Worm (Caenorhabditis elegans) whole organism, young adult: ENCODE measurements around the gene wdr-83.

Source experiments
- B0261.1 ChIP-seq: sonication (generic microtip); optimal IDR thresholded peaks from 2 replicates; lab custom pipeline; 2016; ENCODE audit warnings: mild to moderate bottlenecking, missing genetic modification characterization, moderate library complexity, missing compliant biosample characterization
- D2030.7 ChIP-seq: fragments of 200-800 bp; sonication (Bioruptor generic); IDR thresholded peaks from 2 replicates; pipeline ENCODE4 v1.3.6; 2022; ENCODE audit warnings: missing genetic modification reagents, missing genetic modification characterization, missing compliant biosample characterization
- F10E7.11 ChIP-seq: sonication (generic microtip); optimal IDR thresholded peaks from 2 replicates; lab custom pipeline; 2017; ENCODE audit warnings: mild to moderate bottlenecking, missing genetic modification characterization, moderate library complexity, missing compliant biosample characterization
- F23B12.7 ChIP-seq: sonication (generic microtip); optimal IDR thresholded peaks from 2 replicates; lab custom pipeline; 2017; ENCODE audit warnings: missing genetic modification characterization, mild to moderate bottlenecking, missing compliant biosample characterization, antibody characterized with exemption, moderate library complexity; ENCODE audit not compliant: insufficient read depth
- F33H1.4 ChIP-seq: fragments of 200-800 bp; sonication (Bioruptor generic); IDR thresholded peaks from 2 replicates; pipeline ENCODE4 v1.3.6; 2022; ENCODE audit warnings: missing genetic modification reagents, missing genetic modification characterization, missing compliant biosample characterization
- F49E8.2 ChIP-seq: sonication (generic microtip); optimal IDR thresholded peaks from 3 replicates; lab custom pipeline; 2017; ENCODE audit warnings: missing genetic modification characterization, mild to moderate bottlenecking, missing compliant biosample characterization, antibody characterized with exemption, moderate library complexity; ENCODE audit not compliant: insufficient read depth
- T26A5.8 ChIP-seq: sonication (generic microtip); optimal IDR thresholded peaks from 2 replicates; lab custom pipeline; 2016; ENCODE audit warnings: missing genetic modification characterization, missing compliant biosample characterization
- Y53G8AR.9 ChIP-seq: fragments of 200-800 bp; sonication (Bioruptor generic); conservative IDR thresholded peaks from 2 replicates; pipeline ENCODE4 v1.3.6; 2022; ENCODE audit warnings: missing genetic modification reagents, missing genetic modification characterization, missing compliant biosample characterization
- Y67H2A.10 ChIP-seq: fragments of 200-800 bp; sonication (Bioruptor generic); conservative IDR thresholded peaks from 2 replicates; pipeline ENCODE4 v1.3.6; 2022; ENCODE audit warnings: missing genetic modification reagents, missing genetic modification characterization, missing compliant biosample characterization
- Y79H2A.3 ChIP-seq: fragments of 200-800 bp; sonication (Bioruptor generic); conservative IDR thresholded peaks from 2 replicates; pipeline ENCODE4 v1.3.6; 2022; ENCODE audit warnings: missing genetic modification reagents, missing genetic modification characterization, missing compliant biosample characterization
- ama-1 ChIP-seq, 3 experiments: fragments of 150-350 bp in 1 of 3; sonication (generic microtip) in 2 of 3; optimal IDR thresholded peaks; 2 replicates each; lab custom pipeline; 2014 to 2018; ENCODE audit warnings: missing biosample characterization in 2 of 3, missing genetic modification characterization in 2 of 3, missing genetic modification reagents in 2 of 3
- athp-1 ChIP-seq: sonication (generic microtip); optimal IDR thresholded peaks from 2 replicates; lab custom pipeline; 2017; ENCODE audit warnings: mild to moderate bottlenecking, missing genetic modification characterization, missing compliant biosample characterization
- bed-1 ChIP-seq: fragments of 200-800 bp; sonication (Bioruptor generic); IDR thresholded peaks from 2 replicates; pipeline ENCODE4 v1.3.6; 2022; ENCODE audit warnings: missing genetic modification reagents, missing genetic modification characterization, missing compliant biosample characterization
- ccch-3 ChIP-seq: fragments of 200-800 bp; sonication (Bioruptor generic); optimal IDR thresholded peaks from 2 replicates; lab custom pipeline; 2018; ENCODE audit warnings: mild to moderate bottlenecking, missing genetic modification characterization, missing compliant biosample characterization
- cebp-1 ChIP-seq, 2 experiments: fragments of 200-800 bp in 1 of 2; sonication (Bioruptor generic) in 1 of 2; sonication (generic microtip) in 1 of 2; IDR thresholded peaks in 1 of 2; optimal IDR thresholded peaks in 1 of 2; 2 replicates each; pipeline versions ENCODE4 v1.3.6 to Lab custom; 2017 to 2022; ENCODE audit warnings: missing compliant biosample characterization in 2 of 2, missing genetic modification characterization in 2 of 2, mild to moderate bottlenecking in 1 of 2, missing genetic modification reagents in 1 of 2, moderate library complexity in 1 of 2
- cebp-2 ChIP-seq: fragments of 200-800 bp; sonication (Bioruptor generic); IDR thresholded peaks from 2 replicates; pipeline ENCODE4 v1.3.6; 2022; ENCODE audit warnings: missing genetic modification characterization, missing compliant biosample characterization
- ceh-27 ChIP-seq: fragments of 200-800 bp; sonication (Bioruptor generic); optimal IDR thresholded peaks from 2 replicates; lab custom pipeline; 2018; ENCODE audit warnings: mild to moderate bottlenecking, missing genetic modification characterization, moderate library complexity, missing compliant biosample characterization
- ceh-58 ChIP-seq: fragments of 200-800 bp; sonication (Bioruptor generic); IDR thresholded peaks from 2 replicates; pipeline ENCODE4 v1.3.6; 2022; ENCODE audit warnings: missing genetic modification characterization, missing compliant biosample characterization
- ceh-79 ChIP-seq: sonication (generic microtip); optimal IDR thresholded peaks from 2 replicates; lab custom pipeline; 2017; ENCODE audit warnings: mild to moderate bottlenecking, missing genetic modification characterization, missing compliant biosample characterization
- chd-7 ChIP-seq: sonication (generic microtip); optimal IDR thresholded peaks from 2 replicates; lab custom pipeline; 2016; ENCODE audit warnings: mild to moderate bottlenecking, missing genetic modification characterization, moderate library complexity, missing compliant biosample characterization
- dox-1 ChIP-seq: fragments of 200-800 bp; sonication (Bioruptor generic); IDR thresholded peaks from 2 replicates; pipeline ENCODE4 v1.3.6; 2022; ENCODE audit warnings: missing genetic modification reagents, missing genetic modification characterization, missing compliant biosample characterization
- dpff-1 ChIP-seq: sonication (generic microtip); optimal IDR thresholded peaks from 2 replicates; lab custom pipeline; 2017; ENCODE audit warnings: mild to moderate bottlenecking, missing genetic modification characterization, missing compliant biosample characterization
- efl-1 ChIP-seq: fragments of 150-350 bp; optimal IDR thresholded peaks from 2 replicates; lab custom pipeline; 2014; ENCODE audit warnings: missing biosample characterization, missing genetic modification reagents, missing genetic modification characterization
- ets-4 ChIP-seq: fragments of 200-800 bp; sonication (Bioruptor generic); optimal IDR thresholded peaks from 2 replicates; lab custom pipeline; 2018; ENCODE audit warnings: mild to moderate bottlenecking, missing genetic modification characterization, missing compliant biosample characterization
- fkh-3 ChIP-seq: sonication (generic microtip); optimal IDR thresholded peaks from 2 replicates; lab custom pipeline; 2016; ENCODE audit warnings: mild to moderate bottlenecking, missing genetic modification characterization, missing compliant biosample characterization
- him-1 ChIP-seq: sonication (generic microtip); optimal IDR thresholded peaks from 2 replicates; lab custom pipeline; 2016; ENCODE audit warnings: missing genotype, missing genetic modification reagents, missing genetic modification characterization, missing compliant biosample characterization
- hlh-12 ChIP-seq: sonication (generic microtip); optimal IDR thresholded peaks from 2 replicates; lab custom pipeline; 2016; ENCODE audit warnings: missing genetic modification characterization, missing compliant biosample characterization
- hmg-1.2 ChIP-seq: fragments of 200-800 bp; sonication (Bioruptor generic); IDR thresholded peaks from 2 replicates; pipeline ENCODE4 v1.3.6; 2022; ENCODE audit warnings: missing genetic modification reagents, missing genetic modification characterization, missing compliant biosample characterization
- hsf-1 ChIP-seq: fragments of 200-800 bp; sonication (Bioruptor generic); IDR thresholded peaks from 2 replicates; pipeline ENCODE4 v1.3.6; 2022; ENCODE audit warnings: missing genetic modification reagents, missing genetic modification characterization, missing compliant biosample characterization
- lag-1 ChIP-seq: fragments of 200-800 bp; sonication (Bioruptor generic); IDR thresholded peaks from 2 replicates; pipeline ENCODE4 v1.3.6; 2022; ENCODE audit warnings: missing genetic modification reagents, missing genetic modification characterization, missing compliant biosample characterization
- let-607 ChIP-seq, 2 experiments: fragments of 200-800 bp in 1 of 2; sonication (Bioruptor generic) in 1 of 2; sonication (generic microtip) in 1 of 2; optimal IDR thresholded peaks; 2 replicates each; lab custom pipeline; 2016 to 2018; ENCODE audit warnings: mild to moderate bottlenecking in 2 of 2, missing compliant biosample characterization in 2 of 2, missing genetic modification characterization in 2 of 2, moderate library complexity in 2 of 2, missing genotype in 1 of 2
- lin-26 ChIP-seq: fragments of 200-800 bp; sonication (Bioruptor generic); IDR thresholded peaks from 2 replicates; pipeline ENCODE4 v1.3.6; 2022; ENCODE audit warnings: missing genetic modification reagents, missing genetic modification characterization, missing compliant biosample characterization
- lir-1 ChIP-seq: fragments of 200-800 bp; sonication (Bioruptor generic); conservative IDR thresholded peaks from 2 replicates; pipeline ENCODE4 v1.3.6; 2022; ENCODE audit warnings: missing genetic modification reagents, missing genetic modification characterization, missing compliant biosample characterization
- madf-6 ChIP-seq: fragments of 200-800 bp; sonication (Bioruptor generic); IDR thresholded peaks from 2 replicates; pipeline ENCODE4 v1.3.6; 2022; ENCODE audit warnings: missing genetic modification reagents, missing genetic modification characterization, missing compliant biosample characterization
- mxl-1 ChIP-seq: sonication (generic microtip); optimal IDR thresholded peaks from 2 replicates; lab custom pipeline; 2016; ENCODE audit warnings: missing genetic modification characterization, missing compliant biosample characterization
- nhr-179 ChIP-seq: sonication (generic microtip); optimal IDR thresholded peaks from 2 replicates; lab custom pipeline; 2016; ENCODE audit warnings: mild to moderate bottlenecking, missing genetic modification characterization, missing compliant biosample characterization
- nhr-27 ChIP-seq: fragments of 200-800 bp; sonication (Bioruptor generic); optimal IDR thresholded peaks from 2 replicates; lab custom pipeline; 2018; ENCODE audit warnings: mild to moderate bottlenecking, missing genetic modification characterization, moderate library complexity, missing compliant biosample characterization
- nhr-80 ChIP-seq: sonication (generic microtip); optimal IDR thresholded peaks from 2 replicates; lab custom pipeline; 2016; ENCODE audit warnings: missing genetic modification characterization, missing compliant biosample characterization
- snpc-1.1 ChIP-seq: sonication (generic microtip); optimal IDR thresholded peaks from 2 replicates; lab custom pipeline; 2017; ENCODE audit warnings: missing genetic modification characterization, mild to moderate bottlenecking, missing compliant biosample characterization, antibody characterized with exemption, moderate library complexity, missing genotype, missing genetic modification reagents; ENCODE audit not compliant: insufficient read depth
- snpc-3.4 ChIP-seq: sonication (generic microtip); optimal IDR thresholded peaks from 2 replicates; lab custom pipeline; 2017; ENCODE audit warnings: missing genetic modification characterization, mild to moderate bottlenecking, missing compliant biosample characterization, antibody characterized with exemption, moderate library complexity, missing genotype, missing genetic modification reagents
- snpc-4 ChIP-seq, 5 experiments: fragments of 150-350 bp in 1 of 5; sonication (generic microtip) in 4 of 5; optimal IDR thresholded peaks; 2 replicates each; lab custom pipeline; 2014 to 2018; ENCODE audit warnings: missing genetic modification characterization in 5 of 5, missing biosample characterization in 3 of 5, antibody characterized with exemption in 2 of 5, mild to moderate bottlenecking in 2 of 5, missing compliant biosample characterization in 2 of 5, missing genotype in 2 of 5, moderate library complexity in 2 of 5, missing genetic modification reagents in 1 of 5
- unc-130 ChIP-seq: sonication (generic microtip); optimal IDR thresholded peaks from 2 replicates; lab custom pipeline; 2016; ENCODE audit warnings: missing genetic modification reagents, missing genetic modification characterization, missing compliant biosample characterization
- xnd-1 ChIP-seq: sonication (generic microtip); optimal IDR thresholded peaks from 2 replicates; lab custom pipeline; 2016; ENCODE audit warnings: missing genotype, missing genetic modification reagents, missing genetic modification characterization, missing compliant biosample characterization
- zim-3 ChIP-seq: sonication (generic microtip); optimal IDR thresholded peaks from 2 replicates; lab custom pipeline; 2017; ENCODE audit warnings: mild to moderate bottlenecking, missing genetic modification characterization, moderate library complexity, missing compliant biosample characterization
- ztf-18 ChIP-seq: sonication (generic microtip); optimal IDR thresholded peaks from 2 replicates; lab custom pipeline; 2016; ENCODE audit warnings: missing genotype, mild to moderate bottlenecking, missing genetic modification characterization, missing compliant biosample characterization
- ztf-25 ChIP-seq: fragments of 200-800 bp; sonication (Bioruptor generic); IDR thresholded peaks from 2 replicates; pipeline ENCODE4 v1.3.6; 2022; ENCODE audit warnings: missing genetic modification reagents, missing genetic modification characterization, missing compliant biosample characterization

Gene wdr-83

DNA sequence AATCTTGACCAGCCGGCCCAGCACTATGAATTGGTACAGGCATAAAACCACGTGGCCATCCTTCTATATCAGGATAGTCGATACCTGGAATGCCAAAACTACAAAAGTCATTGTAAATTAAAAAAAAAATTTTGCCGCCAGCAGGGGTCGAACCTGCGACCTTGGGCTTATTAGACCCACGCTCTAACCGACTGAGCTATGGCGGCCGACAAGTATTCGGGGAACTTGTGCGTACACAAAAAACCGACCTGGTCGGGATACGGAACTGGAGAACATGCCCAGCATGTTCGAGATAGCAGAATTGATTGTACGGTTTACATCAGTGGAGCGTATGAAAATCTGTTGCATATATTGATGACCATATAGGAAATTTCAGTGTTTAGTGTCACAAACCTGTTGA lies 25.8 kb upstream of the wdr-83 start (continued):
- TF ChIP-seq snpc-1.1 (tag; lab: Kevin White, UChicago) (peak; percentile 97), xnd-1 (tag; lab: Kevin White, UChicago) (peak; percentile 2), mxl-1 (peak; percentile 7), ceh-27 (GFP tag; lab: Kevin White, UChicago) (peak; percentile 30), ccch-3 (GFP tag; lab: Kevin White, UChicago) (no peak), dox-1 (peak; percentile 89), D2030.7 (peak; percentile 74), bed-1 (GFP tag; lab: Robert Waterston, UW) (0 out of 2 replicates have a peak, but pooled peaks have one; percentile 63), fkh-3 (tag; lab: Kevin White, UChicago) (no peak), lag-1 (no peak), F49E8.2 (tag; lab: Kevin White, UChicago) (peak; percentile 75), snpc-4 (GFP tag; optimal IDR thresholded peaks at IDR 0.05; lab: Kevin White, UChicago) (peak; percentile 98), snpc-4 (tag; optimal IDR thresholded peaks at IDR 0.05; lab: Kevin White, UChicago) (peak; percentile 99), cebp-2 (GFP tag; lab: Robert Waterston, UW) (no peak), B0261.1 (peak; percentile 92), F10E7.11 (tag; lab: Kevin White, UChicago) (no peak), chd-7 (tag; lab: Kevin White, UChicago) (peak; percentile 31), lir-1 (GFP tag; lab: Robert Waterston, UW) (no peak), zim-3 (tag; lab: Kevin White, UChicago) (peak; percentile 38), athp-1 (no peak), Y53G8AR.9 (peak; percentile 88), hsf-1 (GFP tag; lab: Robert Waterston, UW) (peak; percentile 72), let-607 (tag; optimal IDR thresholded peaks at IDR 0.05; lab: Kevin White, UChicago) (peak in 1 of 2 experiments; percentile 38), him-1 (tag; lab: Kevin White, UChicago) (peak; percentile 91), unc-130 (GFP tag; lab: Kevin White, UChicago) (no peak), snpc-3.4 (tag; lab: Kevin White, UChicago) (peak; percentile 98), hlh-12 (tag; lab: Kevin White, UChicago) (no peak), hmg-1.2 (GFP tag; lab: Robert Waterston, UW) (peak; percentile 74), nhr-27 (tag; lab: Kevin White, UChicago) (no peak), nhr-80 (tag; lab: Kevin White, UChicago) (peak; percentile 1)

- TF ChIP-seq ceh-58 (no peak), lin-26 (GFP tag; lab: Robert Waterston, UW) (0 out of 2 replicates have a peak, but pooled peaks have one; percentile 13), ceh-79 (no peak), ztf-18 (tag; lab: Kevin White, UChicago) (no peak), unc-130 (GFP tag; lab: Kevin White, UChicago) (peak; percentile 9), F23B12.7 (no peak), Y67H2A.10 (GFP tag; lab: Robert Waterston, UW) (no peak), dpff-1 (tag; lab: Kevin White, UChicago) (no peak), efl-1 (GFP tag; lab: Kevin White, UChicago) (peak; percentile 9), nhr-179 (no peak), F33H1.4 (GFP tag; lab: Robert Waterston, UW) (peak; percentile 12; the same call in 1 of the 2 replicates), Y79H2A.3 (no peak), cebp-1 (GFP tag; IDR thresholded peaks at IDR 0.05; lab: Robert Waterston, UW) (no peak), cebp-1 (tag; optimal IDR thresholded peaks at IDR 0.05; lab: Kevin White, UChicago) (no peak), ama-1 (optimal IDR thresholded peaks at IDR 0.05; lab: Kevin White, UChicago) (no peak), ama-1 (GFP tag; optimal IDR thresholded peaks at IDR 0.05; lab: Kevin White, UChicago) (no peak), ets-4 (GFP tag; lab: Kevin White, UChicago) (no peak), ceh-27 (GFP tag; lab: Kevin White, UChicago) (no peak), madf-6 (GFP tag; lab: Robert Waterston, UW) (peak; percentile 53), ztf-25 (GFP tag; lab: Robert Waterston, UW) (no peak), T26A5.8 (tag; lab: Kevin White, UChicago) (no peak), nhr-80 (tag; lab: Kevin White, UChicago) (no peak)
Observed at ce11 chrII:5056254-5056653, 24.7 kb upstream of the wdr-83 start.
